Fruit fly (Drosophila melanogaster) whole organism, wandering third instar larva: ENCODE measurements around the gene CG33635.

Source experiments
- Abd-B ChIP-seq: fragments of >200 bp; optimal IDR thresholded peaks from 2 replicates; lab custom pipeline; 2017; ENCODE audit warnings: missing biosample characterization, missing genetic modification characterization
- CG32264 ChIP-seq: fragments of 200-800 bp; sonication (Bioruptor generic); optimal IDR thresholded peaks from 2 replicates; lab custom pipeline; 2016; ENCODE audit warnings: missing biosample characterization, missing genetic modification characterization
- CG9705 ChIP-seq: fragments of 200-800 bp; sonication (Bioruptor generic); optimal IDR thresholded peaks from 2 replicates; lab custom pipeline; 2018; ENCODE audit warnings: missing biosample characterization, mild to moderate bottlenecking, missing genetic modification characterization
- Dfd ChIP-seq: fragments of >200 bp; optimal IDR thresholded peaks from 2 replicates; lab custom pipeline; 2017; ENCODE audit warnings: missing biosample characterization, missing genetic modification characterization
- HLH106 ChIP-seq: fragments of 200-800 bp; optimal IDR thresholded peaks from 3 replicates; lab custom pipeline; 2019; ENCODE audit warnings: missing biosample characterization, mild to moderate bottlenecking, missing genetic modification characterization, moderate library complexity
- Hnf4 ChIP-seq: fragments of 200-800 bp; sonication (Bioruptor generic); optimal IDR thresholded peaks from 2 replicates; lab custom pipeline; 2016; ENCODE audit warnings: missing biosample characterization, mild to moderate bottlenecking, missing genetic modification characterization
- OdsH ChIP-seq: fragments of 200-800 bp; sonication (Bioruptor generic); optimal IDR thresholded peaks from 2 replicates; lab custom pipeline; 2016; ENCODE audit warnings: missing biosample characterization, mild to moderate bottlenecking, missing genetic modification characterization
- Rel ChIP-seq, 2 experiments: fragments of 200-800 bp; sonication (Bioruptor generic) in 1 of 2; optimal IDR thresholded peaks; 2 replicates in 1 of 2; 3 replicates in 1 of 2; lab custom pipeline; 2016 to 2019; ENCODE audit warnings: mild to moderate bottlenecking in 2 of 2, missing biosample characterization in 2 of 2, missing genetic modification characterization in 2 of 2, moderate library complexity in 1 of 2
- brk ChIP-seq: fragments of 200-800 bp; sonication (Bioruptor generic); optimal IDR thresholded peaks from 2 replicates; lab custom pipeline; 2016; ENCODE audit warnings: missing biosample characterization, mild to moderate bottlenecking, missing genetic modification characterization
- h ChIP-seq: fragments of 200-800 bp; sonication (Bioruptor generic); optimal IDR thresholded peaks from 3 replicates; lab custom pipeline; 2016; ENCODE audit warnings: missing biosample characterization, mild to moderate bottlenecking, missing genetic modification characterization
- psq ChIP-seq: fragments of 200-800 bp; sonication (Bioruptor generic); optimal IDR thresholded peaks from 3 replicates; lab custom pipeline; 2017; ENCODE audit warnings: missing biosample characterization, mild to moderate bottlenecking, missing genetic modification characterization, moderate library complexity
- rgr ChIP-seq: fragments of 200-800 bp; sonication (Bioruptor generic); optimal IDR thresholded peaks from 3 replicates; lab custom pipeline; 2016; ENCODE audit warnings: missing biosample characterization, mild to moderate bottlenecking, missing genetic modification characterization
- sv ChIP-seq: fragments of 200-800 bp; sonication (Bioruptor generic); optimal IDR thresholded peaks from 3 replicates; lab custom pipeline; 2016; ENCODE audit warnings: missing biosample characterization, missing genetic modification characterization

dm6 chr2L:110046-110445, 48.4 kb downstream of the CG33635 start:
- no peak for TF ChIP-seq OdsH (GFP tag; lab: Kevin White, UChicago)
- no peak for TF ChIP-seq HLH106 (tag; lab: Kevin White, UChicago)
- no peak for TF ChIP-seq Abd-B (GFP tag; lab: Kevin White, UChicago)
- no peak for TF ChIP-seq psq (GFP tag; lab: Kevin White, UChicago)
- TF ChIP-seq Rel (GFP tag; optimal IDR thresholded peaks at IDR 0.05; lab: Kevin White, UChicago) = no peak
- TF ChIP-seq Rel (tag; optimal IDR thresholded peaks at IDR 0.05; lab: Kevin White, UChicago) = no peak
- no peak for TF ChIP-seq Hnf4 (GFP tag; lab: Kevin White, UChicago)
- no peak for TF ChIP-seq h
- TF ChIP-seq brk (GFP tag; lab: Kevin White, UChicago) = no peak
- no peak for TF ChIP-seq rgr (GFP tag; lab: Kevin White, UChicago)
- TF ChIP-seq Dfd = no peak
- TF ChIP-seq CG32264 = no peak
- TF ChIP-seq sv (GFP tag; lab: Kevin White, UChicago) = no peak
- no peak for TF ChIP-seq CG9705 (GFP tag; lab: Kevin White, UChicago)
